Worm (Caenorhabditis elegans) whole organism, L4 larva: ENCODE results near the gene aly-2.

Source experiments
- F49E8.2 ChIP-seq: sonication (generic microtip); optimal IDR thresholded peaks from 2 replicates; lab custom pipeline; 2016; ENCODE audit warnings: missing compliant biosample characterization, mild to moderate bottlenecking, missing genetic modification characterization, borderline replicate concordance
- R02D3.7 ChIP-seq: fragments of 150-350 bp; sonication (generic microtip); optimal IDR thresholded peaks from 3 replicates; lab custom pipeline; 2014; ENCODE audit warnings: missing biosample characterization, missing genetic modification characterization
- T20F7.1 ChIP-seq: fragments of 200-800 bp; sonication (Bioruptor generic); optimal IDR thresholded peaks from 2 replicates; lab custom pipeline; 2018; ENCODE audit warnings: mild to moderate bottlenecking, missing genetic modification characterization, missing compliant biosample characterization
- Y48G9A.11 ChIP-seq: fragments of 200-800 bp; sonication (Bioruptor generic); IDR thresholded peaks from 2 replicates; pipeline ENCODE4 v1.3.6; 2022; ENCODE audit warnings: missing genetic modification reagents, missing genetic modification characterization, missing compliant biosample characterization
- ZK546.5 ChIP-seq, 2 experiments: sonication (generic microtip); optimal IDR thresholded peaks; 2 replicates each; lab custom pipeline; 2017; ENCODE audit warnings: missing biosample characterization in 2 of 2, missing genetic modification characterization in 2 of 2
- aha-1 ChIP-seq: fragments of 150-350 bp; peaks from one replicate; lab custom pipeline; 2014; ENCODE audit warnings: missing biosample characterization, missing genetic modification characterization
- aly-2 ChIP-seq: sonication (generic microtip); optimal IDR thresholded peaks from 2 replicates; lab custom pipeline; 2018; ENCODE audit warnings: missing biosample characterization, missing genetic modification characterization
- ama-1 ChIP-seq: fragments of 150-350 bp; optimal IDR thresholded peaks from 2 replicates; lab custom pipeline; 2014; ENCODE audit warnings: inconsistent platforms, mixed read lengths
- ceh-28 ChIP-seq: fragments of 150-350 bp; optimal IDR thresholded peaks from 2 replicates; lab custom pipeline; 2014; ENCODE audit warnings: missing biosample characterization, missing genetic modification reagents, missing genetic modification characterization
- daf-12 ChIP-seq: fragments of 150-350 bp; optimal IDR thresholded peaks from 2 replicates; lab custom pipeline; 2014; ENCODE audit warnings: missing biosample characterization, missing genetic modification reagents, missing genetic modification characterization
- daf-16 ChIP-seq, 3 experiments: sonication (generic microtip); optimal IDR thresholded peaks; 2 replicates each; lab custom pipeline; 2016 to 2017; ENCODE audit warnings: missing genetic modification characterization in 3 of 3, missing genetic modification reagents in 3 of 3, mild to moderate bottlenecking in 2 of 3, missing compliant biosample characterization in 2 of 3, missing biosample characterization in 1 of 3, moderate library complexity in 1 of 3
- dpl-1 ChIP-seq: fragments of 150-350 bp; optimal IDR thresholded peaks from 2 replicates; lab custom pipeline; 2014; ENCODE audit warnings: missing biosample characterization, missing genetic modification reagents, missing genetic modification characterization
- egl-27 ChIP-seq: sonication (generic microtip); optimal IDR thresholded peaks from 3 replicates; lab custom pipeline; 2017; ENCODE audit warnings: missing biosample characterization, missing genetic modification reagents, missing genetic modification characterization
- hif-1 ChIP-seq, 2 experiments: sonication (generic microtip); optimal IDR thresholded peaks; 2 replicates each; lab custom pipeline; 2016 to 2017; ENCODE audit warnings: missing compliant biosample characterization in 2 of 2, missing genetic modification characterization in 2 of 2, missing genetic modification reagents in 2 of 2, missing genotype in 2 of 2, mild to moderate bottlenecking in 1 of 2
- hlh-30 ChIP-seq: sonication (generic microtip); optimal IDR thresholded peaks from 2 replicates; lab custom pipeline; 2017; ENCODE audit warnings: antibody characterized with exemption, mild to moderate bottlenecking, missing genetic modification characterization, missing compliant biosample characterization; ENCODE audit not compliant: insufficient read depth
- lim-7 ChIP-seq: fragments of 200-800 bp; sonication (Bioruptor generic); IDR thresholded peaks from 2 replicates; pipeline ENCODE4 v1.3.6; 2022; ENCODE audit warnings: missing genetic modification characterization, missing compliant biosample characterization
- lin-13 ChIP-seq: fragments of 150-350 bp; optimal IDR thresholded peaks from 2 replicates; lab custom pipeline; 2014; ENCODE audit warnings: missing biosample characterization, missing genetic modification reagents, missing genetic modification characterization
- lin-15B ChIP-seq: fragments of 150-350 bp; sonication (generic microtip); optimal IDR thresholded peaks from 3 replicates; lab custom pipeline; 2014; ENCODE audit warnings: missing biosample characterization, missing genetic modification characterization
- lin-29 ChIP-seq: fragments of 200-800 bp; sonication (Bioruptor generic); IDR thresholded peaks from 2 replicates; pipeline ENCODE4 v1.3.6; 2022; ENCODE audit warnings: missing genetic modification reagents, missing genetic modification characterization, missing compliant biosample characterization
- lin-38 ChIP-seq: fragments of 200-800 bp; sonication (Bioruptor generic); IDR thresholded peaks from 2 replicates; pipeline ENCODE4 v1.3.6; 2022; ENCODE audit warnings: missing genetic modification reagents, missing genetic modification characterization, missing compliant biosample characterization
- lir-3 ChIP-seq: sonication (generic microtip); optimal IDR thresholded peaks from 2 replicates; lab custom pipeline; 2016; ENCODE audit warnings: mild to moderate bottlenecking, missing genetic modification characterization, missing compliant biosample characterization
- lsy-2 ChIP-seq, 2 experiments: fragments of 150-350 bp in 1 of 2; sonication (generic microtip) in 1 of 2; optimal IDR thresholded peaks; 2 replicates each; lab custom pipeline; 2014 to 2017; ENCODE audit warnings: missing biosample characterization in 2 of 2, missing genetic modification characterization in 2 of 2
- madf-5 ChIP-seq, 2 experiments: fragments of 200-800 bp; sonication (Bioruptor generic); IDR thresholded peaks; 2 replicates each; pipeline ENCODE4 v1.3.6; 2022; ENCODE audit warnings: missing compliant biosample characterization in 2 of 2, missing genetic modification characterization in 2 of 2
- madf-9 ChIP-seq: fragments of 200-800 bp; sonication (Bioruptor generic); conservative IDR thresholded peaks from 2 replicates; pipeline ENCODE4 v1.3.6; 2022; ENCODE audit warnings: missing genetic modification reagents, missing genetic modification characterization, missing compliant biosample characterization
- mdl-1 ChIP-seq, 2 experiments: fragments of 150-350 bp in 1 of 2; sonication (generic microtip) in 1 of 2; optimal IDR thresholded peaks; 2 replicates each; lab custom pipeline; 2014 to 2017; ENCODE audit warnings: missing biosample characterization in 2 of 2, missing genetic modification characterization in 2 of 2
- mes-2 ChIP-seq: sonication (generic microtip); optimal IDR thresholded peaks from 2 replicates; lab custom pipeline; 2016; ENCODE audit warnings: missing genotype, mild to moderate bottlenecking, missing genetic modification characterization, missing compliant biosample characterization; ENCODE audit not compliant: poor library complexity, severe bottlenecking
- nhr-11 ChIP-seq: fragments of 150-350 bp; optimal IDR thresholded peaks from 2 replicates; lab custom pipeline; 2014; ENCODE audit warnings: missing biosample characterization, missing genetic modification characterization
- nhr-28 ChIP-seq: fragments of 150-350 bp; optimal IDR thresholded peaks from 2 replicates; lab custom pipeline; 2014; ENCODE audit warnings: missing biosample characterization, missing genetic modification characterization
- nhr-76 ChIP-seq: fragments of 150-350 bp; optimal IDR thresholded peaks from 2 replicates; lab custom pipeline; 2014; ENCODE audit warnings: missing biosample characterization, missing genetic modification characterization
- pqm-1 ChIP-seq: sonication (generic microtip); optimal IDR thresholded peaks from 2 replicates; lab custom pipeline; 2017; ENCODE audit warnings: missing biosample characterization, missing genetic modification characterization
- set-16 ChIP-seq: fragments of 200-800 bp; sonication (Bioruptor generic); IDR thresholded peaks from 2 replicates; pipeline ENCODE4 v1.3.6; 2022; ENCODE audit warnings: missing genetic modification reagents, missing genetic modification characterization, missing compliant biosample characterization
- skn-1 ChIP-seq: fragments of 150-350 bp; optimal IDR thresholded peaks from 2 replicates; lab custom pipeline; 2014; ENCODE audit warnings: missing biosample characterization, missing genetic modification characterization
- snpc-1.2 ChIP-seq: fragments of 200-800 bp; sonication (Bioruptor generic); IDR thresholded peaks from 2 replicates; pipeline ENCODE4 v1.3.6; 2022; ENCODE audit warnings: missing genetic modification reagents, missing genetic modification characterization, missing compliant biosample characterization
- unc-130 ChIP-seq: sonication (generic microtip); optimal IDR thresholded peaks from 2 replicates; lab custom pipeline; 2016; ENCODE audit warnings: missing genetic modification reagents, missing genetic modification characterization, missing compliant biosample characterization
- unc-39 ChIP-seq: sonication (generic microtip); optimal IDR thresholded peaks from 2 replicates; lab custom pipeline; 2017; ENCODE audit warnings: missing biosample characterization, missing genetic modification characterization
- unc-62 ChIP-seq, 3 experiments: fragments of 150-350 bp in 1 of 3; sonication (generic microtip); optimal IDR thresholded peaks in 2 of 3; peaks in 1 of 3; 1 replicate in 1 of 3; 2 replicates in 2 of 3; lab custom pipeline; 2014 to 2017; ENCODE audit warnings: missing biosample characterization in 3 of 3, missing genetic modification characterization in 3 of 3, missing genetic modification reagents in 3 of 3, missing genotype in 1 of 3
- zfp-3 ChIP-seq: fragments of 200-800 bp; sonication (Bioruptor generic); conservative IDR thresholded peaks from 2 replicates; pipeline ENCODE4 v1.3.6; 2022; ENCODE audit warnings: missing genetic modification reagents, missing genetic modification characterization, missing compliant biosample characterization
- zip-11 ChIP-seq: fragments of 200-800 bp; sonication (Bioruptor generic); IDR thresholded peaks from 2 replicates; pipeline ENCODE4 v1.3.6; 2022; ENCODE audit warnings: missing genetic modification characterization, missing compliant biosample characterization
- zip-2 ChIP-seq: fragments of 150-350 bp; optimal IDR thresholded peaks from 2 replicates; lab custom pipeline; 2014; ENCODE audit warnings: missing biosample characterization, missing genetic modification characterization
- ztf-11 ChIP-seq: fragments of 150-350 bp; optimal IDR thresholded peaks from 2 replicates; lab custom pipeline; 2014; ENCODE audit warnings: missing biosample characterization, missing genetic modification characterization
- ztf-7 ChIP-seq: fragments of 150-350 bp; optimal IDR thresholded peaks from 2 replicates; lab custom pipeline; 2014; ENCODE audit warnings: missing biosample characterization, missing genetic modification characterization

aly-2 gene

DNA sequence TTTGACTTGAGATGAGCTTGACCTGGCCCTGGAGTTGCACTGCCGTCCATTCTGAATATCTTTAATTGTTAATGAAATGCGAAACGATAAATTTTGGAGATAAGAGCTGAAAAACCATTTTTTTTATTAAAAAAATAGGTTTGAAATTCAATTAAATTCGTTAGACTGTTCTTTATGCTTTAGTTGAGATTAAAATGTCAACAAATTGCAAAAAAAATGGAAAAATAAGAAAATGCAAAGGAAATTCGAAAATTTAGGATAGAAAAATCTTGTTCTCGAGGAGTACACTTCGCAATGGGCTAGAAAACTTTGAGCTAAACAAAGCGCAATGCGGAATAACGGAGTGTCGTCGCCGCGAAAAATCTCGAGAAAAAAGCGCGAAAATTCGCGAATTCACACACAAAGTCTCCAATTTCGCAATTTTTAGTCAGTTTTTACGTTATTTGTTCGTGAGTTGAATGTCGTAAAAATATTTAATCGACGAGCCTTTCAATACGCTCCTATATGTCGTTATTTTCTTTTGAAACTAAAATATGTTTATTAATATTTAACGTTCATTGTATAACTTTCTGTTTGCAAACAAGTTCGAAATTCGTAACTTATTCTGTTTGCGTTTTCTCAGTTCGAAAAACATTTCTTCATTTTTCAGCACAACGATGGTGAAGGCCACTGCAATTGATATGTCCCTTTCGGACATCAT, at the start of gene aly-2, which contains the start of gene rpb-12:
Gene aly-2, plus strand, starts transcription at position 650 of the 700 bp plus-strand sequence.
Gene rpb-12, minus strand, starts transcription at position 51 of the 700 bp plus-strand sequence.
- TF ChIP-seq T20F7.1 (GFP tag; lab: Kevin White, UChicago) (peak; percentile 99), dpl-1 (GFP tag; lab: Kevin White, UChicago) (peak; percentile 78), F49E8.2 (tag; lab: Kevin White, UChicago) (peak; percentile 46), lin-13 (GFP tag; lab: Kevin White, UChicago) (peak; percentile 39), daf-12 (tag; lab: Kevin White, UChicago) (no peak), unc-62 (GFP tag; optimal IDR thresholded peaks at IDR 0.05 in 1 of 2; lab: Kevin White, UChicago) (peak in 1 of 2 experiments; percentile 32), unc-62 (tag; optimal IDR thresholded peaks at IDR 0.05; lab: Kevin White, UChicago) (no peak), mdl-1 (tag; optimal IDR thresholded peaks at IDR 0.05; lab: Kevin White, UChicago) (peak in 1 of 2 experiments; percentile 5), unc-130 (GFP tag; lab: Kevin White, UChicago) (peak; percentile 48), nhr-11 (tag; lab: Kevin White, UChicago) (peak; percentile 36), zfp-3 (no peak), lir-3 (tag; lab: Kevin White, UChicago) (no peak), Y48G9A.11 (peak; percentile 100), snpc-1.2 (GFP tag; lab: Robert Waterston, UW) (peak; percentile 20; the same call in 1 of the 2 replicates)
- TF ChIP-seq, all 104 proteins: peak for 10

DNA sequence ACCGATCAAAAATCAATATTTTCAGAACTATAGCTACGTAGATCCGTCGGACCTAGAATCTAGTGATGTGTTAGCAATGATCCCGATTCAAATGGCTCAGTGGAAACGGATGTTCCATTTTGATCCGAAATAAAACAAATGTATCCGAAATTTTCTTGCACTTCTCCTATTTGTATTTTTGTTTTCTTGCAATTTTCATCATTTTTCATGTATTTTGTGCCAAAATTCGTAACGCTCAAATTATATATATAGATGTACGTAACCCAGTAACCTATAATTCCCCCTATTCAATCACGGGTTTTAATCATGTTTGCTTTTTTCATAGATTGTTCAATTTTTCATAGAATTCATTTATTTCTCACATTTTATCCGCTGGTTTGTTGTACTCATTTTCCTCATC, 48.3 kb upstream of the aly-2 start, which contains the start of gene gldi-10:
Gene gldi-10, plus strand, starts transcription at position 301 of the 400 bp plus-strand sequence.
- TF ChIP-seq lin-29 (GFP tag; lab: Robert Waterston, UW) (no peak), ztf-7 (tag; lab: Kevin White, UChicago) (no peak), aha-1 (peak; percentile 16), madf-9 (GFP tag; lab: Robert Waterston, UW) (no peak), daf-16 (GFP tag; optimal IDR thresholded peaks at IDR 0.05; lab: Kevin White, UChicago) (no peak), daf-16 (tag; optimal IDR thresholded peaks at IDR 0.05; lab: Kevin White, UChicago) (no peak), pqm-1 (no peak), set-16 (GFP tag; lab: Robert Waterston, UW) (no peak)

DNA sequence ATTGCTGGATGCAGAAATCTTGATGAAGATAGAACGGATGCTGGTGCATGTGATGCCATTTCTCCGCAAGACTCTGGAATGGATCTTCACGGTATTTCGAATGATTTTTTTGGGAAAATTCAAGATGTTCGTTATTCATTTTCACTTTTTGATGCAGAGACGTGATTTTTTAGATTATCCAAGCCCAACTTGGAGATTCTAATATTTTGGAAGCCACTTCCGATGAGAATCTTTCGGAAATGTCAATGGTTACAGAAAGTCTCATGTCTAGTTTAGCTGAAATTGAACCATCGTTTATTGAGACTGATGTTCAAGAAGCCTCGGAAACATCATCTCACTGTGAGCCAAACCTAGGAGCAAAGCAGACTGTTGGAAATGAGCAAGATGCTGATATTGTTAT, 46.4 kb upstream of the aly-2 start:
- TF ChIP-seq zip-2 (tag; lab: Kevin White, UChicago) (no peak), nhr-28 (tag; lab: Kevin White, UChicago) (no peak), aly-2 (tag; lab: Kevin White, UChicago) (no peak), unc-62 (GFP tag; optimal IDR thresholded peaks at IDR 0.05 in 1 of 2; lab: Kevin White, UChicago) (peak in 1 of 2 experiments; percentile 99), unc-62 (tag; optimal IDR thresholded peaks at IDR 0.05; lab: Kevin White, UChicago) (no peak), lin-15B (tag; lab: Kevin White, UChicago) (no peak), unc-39 (tag; lab: Kevin White, UChicago) (no peak), T20F7.1 (GFP tag; lab: Kevin White, UChicago) (no peak)

ce11 chrIV:9104071-9105016, 42.9 kb upstream of the aly-2 start, which contains the start of the genes C01F6.14 and fem-3:
Gene C01F6.14 (minus strand): TSS chrIV:9104121.
Gene fem-3 (plus strand): TSS chrIV:9104966.
- TF ChIP-seq lin-38 (GFP tag; lab: Robert Waterston, UW) (peak; percentile 56), R02D3.7 (no peak), hlh-30 (no peak), mes-2 (no peak), lin-29 (GFP tag; lab: Robert Waterston, UW) (no peak), lim-7 (GFP tag; lab: Robert Waterston, UW) (no peak), zip-11 (GFP tag; lab: Robert Waterston, UW) (no peak), egl-27 (no peak), Y48G9A.11 (no peak), nhr-76 (tag; lab: Kevin White, UChicago) (no peak), skn-1 (tag; lab: Kevin White, UChicago) (no peak), ama-1 (no peak), madf-5 (GFP tag; IDR thresholded peaks at IDR 0.05; lab: Robert Waterston, UW) (no peak), ztf-11 (tag; lab: Kevin White, UChicago) (no peak), hif-1 (tag; optimal IDR thresholded peaks at IDR 0.05; lab: Kevin White, UChicago) (no peak), ZK546.5 (tag; optimal IDR thresholded peaks at IDR 0.05; lab: Kevin White, UChicago) (no peak), dpl-1 (GFP tag; lab: Kevin White, UChicago) (peak; percentile 53), ceh-28 (tag; lab: Kevin White, UChicago) (no peak), lsy-2 (tag; optimal IDR thresholded peaks at IDR 0.05; lab: Kevin White, UChicago) (peak in 1 of 2 experiments; percentile 42), set-16 (GFP tag; lab: Robert Waterston, UW) (no peak)
